Fruit fly (Drosophila melanogaster) whole organism: ENCODE data around the gene CG32344.

Experiments used
- psq ChIP-seq: fragments of >200 bp; optimal IDR thresholded peaks from 2 replicates; lab custom pipeline; 2017
- usp ChIP-seq: fragments of >200 bp; optimal IDR thresholded peaks from 2 replicates; lab custom pipeline; 2017; ENCODE audit warnings: missing biosample characterization, missing genetic modification characterization, mixed read lengths

- no peak for TF ChIP-seq usp (GFP tag; lab: Kevin White, UChicago)
- no peak for TF ChIP-seq psq
These were observed 3.3 kb upstream of the CG32344 start, which contains the start of the genes Atac3 and Ptpmeg for dm6 chr3L:327833-328232.
